Worm (Caenorhabditis elegans): ENCODE results near the gene let-92.

DNA sequence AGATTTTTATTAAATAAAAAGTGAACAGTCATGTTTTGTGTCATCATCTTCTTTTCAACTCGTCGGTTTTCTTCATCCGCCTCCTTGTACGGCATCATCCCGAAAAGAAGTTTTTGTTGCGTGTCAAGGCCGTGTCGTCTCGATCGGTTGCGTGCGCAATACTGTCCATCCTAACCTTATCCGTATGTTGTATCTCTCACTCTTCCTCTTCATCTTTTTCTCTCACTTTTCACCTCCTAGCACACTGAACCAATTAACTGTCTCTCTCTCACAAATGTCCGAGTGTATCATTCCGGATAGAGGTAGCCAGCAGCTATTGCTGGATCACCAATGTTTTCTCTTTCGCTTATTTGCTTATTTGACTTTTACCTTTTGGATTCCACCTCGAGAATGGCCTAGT, 25.2 kb downstream of the let-92 start:
- TF ChIP-seq elt-3 (tag; optimal IDR thresholded peaks at IDR 0.05), result no peak
- TF ChIP-seq fos-1 (tag; optimal IDR thresholded peaks at IDR 0.05), result peak; percentile 9
- no peak for TF ChIP-seq skn-1 (tag; optimal IDR thresholded peaks at IDR 0.05)
- TF ChIP-seq zag-1 (tag; optimal IDR thresholded peaks at IDR 0.05), result no peak
- TF ChIP-seq mbf-1 (tag; optimal IDR thresholded peaks at IDR 0.05), result no peak
- no peak for TF ChIP-seq nhr-12 (tag; optimal IDR thresholded peaks at IDR 0.05)
- no peak for TF ChIP-seq nhr-77 (tag; optimal IDR thresholded peaks at IDR 0.05)
- no peak for TF ChIP-seq unc-39 (tag; optimal IDR thresholded peaks at IDR 0.05)
- no peak for TF ChIP-seq lsy-2 (tag; optimal IDR thresholded peaks at IDR 0.05)
- no peak for TF ChIP-seq nhr-129 (tag; optimal IDR thresholded peaks at IDR 0.05)
- TF ChIP-seq nhr-237 (tag; optimal IDR thresholded peaks at IDR 0.05), result no peak
